Worm (Caenorhabditis elegans) whole organism, mixed stage, embryonic: ENCODE measurements around the gene ZK666.12.

ENCODE experiments used
- M03D4.4 ChIP-seq: sonication (generic microtip); optimal IDR thresholded peaks from 2 replicates; lab custom pipeline; 2017; ENCODE audit warnings: mild to moderate bottlenecking, missing genetic modification characterization, missing compliant biosample characterization
- bed-3 ChIP-seq: fragments of 200-800 bp; sonication (Bioruptor generic); optimal IDR thresholded peaks from 3 replicates; lab custom pipeline; 2018; ENCODE audit warnings: mild to moderate bottlenecking, missing genetic modification characterization, moderate library complexity, missing compliant biosample characterization
- blmp-1 ChIP-seq: fragments of 150-350 bp; optimal IDR thresholded peaks from 2 replicates; lab custom pipeline; 2014; ENCODE audit warnings: missing biosample characterization, missing genetic modification characterization
- ceh-39 ChIP-seq: fragments of 150-350 bp; optimal IDR thresholded peaks from 2 replicates; lab custom pipeline; 2014; ENCODE audit warnings: missing biosample characterization, missing genetic modification characterization
- ceh-43 ChIP-seq: fragments of 200-800 bp; sonication (Bioruptor generic); optimal IDR thresholded peaks from 2 replicates; lab custom pipeline; 2018; ENCODE audit warnings: mild to moderate bottlenecking, missing genetic modification characterization, moderate library complexity, missing compliant biosample characterization
- ceh-83 ChIP-seq: fragments of 200-800 bp; sonication (Bioruptor generic); optimal IDR thresholded peaks from 2 replicates; lab custom pipeline; 2018; ENCODE audit warnings: mild to moderate bottlenecking, missing genetic modification characterization, missing compliant biosample characterization
- ces-1 ChIP-seq: fragments of 150-350 bp; optimal IDR thresholded peaks from 2 replicates; lab custom pipeline; 2014; ENCODE audit warnings: missing biosample characterization, missing genetic modification reagents, missing genetic modification characterization
- cnd-1 ChIP-seq: fragments of 200-800 bp; sonication (Bioruptor generic); optimal IDR thresholded peaks from 2 replicates; lab custom pipeline; 2018; ENCODE audit warnings: mild to moderate bottlenecking, missing genetic modification characterization, missing compliant biosample characterization
- drap-1 ChIP-seq: fragments of 200-800 bp; sonication (Bioruptor generic); optimal IDR thresholded peaks from 3 replicates; lab custom pipeline; 2018; ENCODE audit warnings: mild to moderate bottlenecking, missing genetic modification characterization, missing compliant biosample characterization
- elt-1 ChIP-seq: sonication (generic microtip); optimal IDR thresholded peaks from 2 replicates; lab custom pipeline; 2017; ENCODE audit warnings: missing genetic modification characterization, mild to moderate bottlenecking, missing compliant biosample characterization, antibody characterized with exemption, moderate library complexity, borderline replicate concordance; ENCODE audit not compliant: insufficient read depth
- elt-3 ChIP-seq: fragments of 150-350 bp; optimal IDR thresholded peaks from 2 replicates; lab custom pipeline; 2014; ENCODE audit warnings: missing biosample characterization, missing genetic modification characterization
- flh-1 ChIP-seq: fragments of 200-800 bp; sonication (Bioruptor generic); optimal IDR thresholded peaks from 2 replicates; lab custom pipeline; 2018; ENCODE audit warnings: mild to moderate bottlenecking, missing genetic modification characterization, moderate library complexity, missing compliant biosample characterization
- hlh-1 ChIP-seq: fragments of 150-350 bp; optimal IDR thresholded peaks from 2 replicates; lab custom pipeline; 2014; ENCODE audit warnings: missing biosample characterization, missing genetic modification reagents, missing genetic modification characterization
- lin-13 ChIP-seq: fragments of 150-350 bp; optimal IDR thresholded peaks from 2 replicates; lab custom pipeline; 2014; ENCODE audit warnings: missing biosample characterization, missing genetic modification characterization
- lsy-2 ChIP-seq: fragments of 150-350 bp; optimal IDR thresholded peaks from 2 replicates; lab custom pipeline; 2014; ENCODE audit warnings: missing biosample characterization, missing genetic modification characterization
- mab-5 ChIP-seq: fragments of 150-350 bp; optimal IDR thresholded peaks from 2 replicates; lab custom pipeline; 2014; ENCODE audit warnings: missing biosample characterization, missing genetic modification characterization
- mep-1 ChIP-seq: fragments of 150-350 bp; optimal IDR thresholded peaks from 2 replicates; lab custom pipeline; 2017; ENCODE audit warnings: missing biosample characterization, missing genetic modification reagents, missing genetic modification characterization, inconsistent platforms
- mls-2 ChIP-seq: sonication (generic microtip); optimal IDR thresholded peaks from 2 replicates; lab custom pipeline; 2016; ENCODE audit warnings: mild to moderate bottlenecking, missing genetic modification characterization, moderate library complexity, missing compliant biosample characterization
- nhr-12 ChIP-seq: fragments of 150-350 bp; optimal IDR thresholded peaks from 2 replicates; lab custom pipeline; 2014; ENCODE audit warnings: missing biosample characterization, missing genetic modification characterization
- nhr-2 ChIP-seq: fragments of 150-350 bp; optimal IDR thresholded peaks from 2 replicates; lab custom pipeline; 2014; ENCODE audit warnings: missing biosample characterization, missing genetic modification characterization
- nhr-237 ChIP-seq: fragments of 150-350 bp; optimal IDR thresholded peaks from 2 replicates; lab custom pipeline; 2014; ENCODE audit warnings: missing biosample characterization, missing genetic modification characterization
- nhr-28 ChIP-seq: fragments of 150-350 bp; optimal IDR thresholded peaks from 2 replicates; lab custom pipeline; 2014; ENCODE audit warnings: missing biosample characterization, missing genetic modification characterization
- nhr-76 ChIP-seq: sonication (generic microtip); optimal IDR thresholded peaks from 2 replicates; lab custom pipeline; 2017; ENCODE audit warnings: missing biosample characterization, missing genetic modification characterization
- pha-4 ChIP-seq: fragments of 150-350 bp; optimal IDR thresholded peaks from 2 replicates; lab custom pipeline; 2018; ENCODE audit warnings: missing biosample characterization, missing genetic modification reagents, missing genetic modification characterization
- sem-2 ChIP-seq: fragments of 200-800 bp; sonication (Bioruptor generic); optimal IDR thresholded peaks from 2 replicates; lab custom pipeline; 2018; ENCODE audit warnings: mild to moderate bottlenecking, missing genetic modification characterization, missing compliant biosample characterization
- snpc-4 ChIP-seq: fragments of 150-350 bp; optimal IDR thresholded peaks from 2 replicates; lab custom pipeline; 2014; ENCODE audit warnings: missing biosample characterization, missing genetic modification characterization
- sptf-1 ChIP-seq: sonication (generic microtip); optimal IDR thresholded peaks from 2 replicates; lab custom pipeline; 2017; ENCODE audit warnings: mild to moderate bottlenecking, missing genetic modification characterization, moderate library complexity, missing compliant biosample characterization
- tbx-8 ChIP-seq: fragments of 200-800 bp; sonication (Bioruptor generic); optimal IDR thresholded peaks from 2 replicates; lab custom pipeline; 2018; ENCODE audit warnings: mild to moderate bottlenecking, missing genetic modification characterization, moderate library complexity, missing compliant biosample characterization
- unc-120 ChIP-seq: sonication (generic microtip); optimal IDR thresholded peaks from 2 replicates; lab custom pipeline; 2017; ENCODE audit warnings: missing genetic modification characterization, missing compliant biosample characterization; ENCODE audit not compliant: poor library complexity, severe bottlenecking
- unc-39 ChIP-seq: fragments of 150-350 bp; optimal IDR thresholded peaks from 2 replicates; lab custom pipeline; 2014; ENCODE audit warnings: missing biosample characterization, missing genetic modification characterization
- unc-62 ChIP-seq: fragments of 150-350 bp; optimal IDR thresholded peaks from 2 replicates; lab custom pipeline; 2014; ENCODE audit warnings: missing biosample characterization, missing genetic modification reagents, missing genetic modification characterization
- zip-8 ChIP-seq: fragments of 150-350 bp; optimal IDR thresholded peaks from 2 replicates; lab custom pipeline; 2014; ENCODE audit warnings: missing biosample characterization, missing genetic modification characterization
- ztf-11 ChIP-seq: fragments of 150-350 bp; optimal IDR thresholded peaks from 2 replicates; lab custom pipeline; 2014; ENCODE audit warnings: missing biosample characterization, missing genetic modification characterization

Gene ZK666.12

ce11 chrII:10466552-10466951 lies 29.5 kb upstream of the ZK666.12 start, which contains the start of gene tnc-2:
Gene tnc-2 (plus strand): TSS chrII:10466852.
- TF ChIP-seq cnd-1 (tag; lab: Kevin White, UChicago) = no peak
- no peak for TF ChIP-seq ces-1 (GFP tag; lab: Kevin White, UChicago)
- TF ChIP-seq mab-5 (tag; lab: Kevin White, UChicago) = no peak
- no peak for TF ChIP-seq nhr-28 (tag; lab: Kevin White, UChicago)
- TF ChIP-seq ceh-39 = no peak
- no peak for TF ChIP-seq ceh-83 (GFP tag; lab: Kevin White, UChicago)
- TF ChIP-seq flh-1 = no peak
- TF ChIP-seq sptf-1 (tag; lab: Kevin White, UChicago) = no peak
- TF ChIP-seq nhr-2 = no peak
- no peak for TF ChIP-seq ceh-43 (GFP tag; lab: Kevin White, UChicago)
- no peak for TF ChIP-seq M03D4.4 (tag; lab: Kevin White, UChicago)
- TF ChIP-seq lsy-2 (tag; lab: Kevin White, UChicago) = no peak
- no peak for TF ChIP-seq sem-2 (GFP tag; lab: Kevin White, UChicago)
- no peak for TF ChIP-seq mep-1 (tag; lab: Kevin White, UChicago)

- TF ChIP-seq M03D4.4 (tag; lab: Kevin White, UChicago) (no peak), elt-1 (no peak), nhr-2 (no peak), blmp-1 (no peak), snpc-4 (tag; lab: Kevin White, UChicago) (no peak), ceh-39 (no peak), ceh-83 (GFP tag; lab: Kevin White, UChicago) (no peak), hlh-1 (no peak), flh-1 (no peak), pha-4 (no peak)
- TF ChIP-seq, all 35 proteins: peak for 0
These were observed 25.9 kb upstream of the ZK666.12 start, which contains the start of gene clec-143 for ce11 chrII:10470159-10470558. Gene clec-143 (minus strand): TSS chrII:10470297.

DNA sequence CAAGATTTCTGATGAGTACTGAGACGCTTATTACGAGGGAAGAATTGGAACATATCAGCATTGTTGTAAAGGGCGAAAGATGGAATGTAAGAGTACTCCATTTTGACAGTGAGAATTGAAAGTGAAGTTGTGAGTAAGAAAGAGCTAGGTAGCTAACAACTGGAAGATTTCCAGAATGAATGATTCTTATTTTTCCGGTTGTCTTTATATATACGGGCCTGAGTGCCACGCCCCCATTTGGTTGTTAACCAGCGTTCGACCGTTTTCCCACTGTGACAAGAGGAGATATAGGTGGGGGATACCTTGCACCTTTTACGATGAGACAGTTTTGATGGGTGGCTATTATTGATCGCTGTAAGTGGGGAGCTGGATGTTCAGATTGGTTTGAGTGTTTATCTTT lies 24.8 kb upstream of the ZK666.12 start, which contains the start of gene ZK666.1:
Gene ZK666.1 (minus strand): TSS at position 101 of the 400 bp plus-strand sequence.
- TF ChIP-seq elt-3 (tag; lab: Kevin White, UChicago) (no peak), lsy-2 (tag; lab: Kevin White, UChicago) (no peak), cnd-1 (tag; lab: Kevin White, UChicago) (no peak), mep-1 (tag; lab: Kevin White, UChicago) (no peak), tbx-8 (GFP tag; lab: Kevin White, UChicago) (no peak), unc-120 (tag; lab: Kevin White, UChicago) (no peak), ceh-43 (GFP tag; lab: Kevin White, UChicago) (no peak), ztf-11 (tag; lab: Kevin White, UChicago) (no peak), mls-2 (tag; lab: Kevin White, UChicago) (no peak), mab-5 (tag; lab: Kevin White, UChicago) (no peak), unc-39 (tag; lab: Kevin White, UChicago) (no peak), lin-13 (tag; lab: Kevin White, UChicago) (no peak), flh-1 (no peak)
- TF ChIP-seq, all 35 proteins: peak for 0

DNA sequence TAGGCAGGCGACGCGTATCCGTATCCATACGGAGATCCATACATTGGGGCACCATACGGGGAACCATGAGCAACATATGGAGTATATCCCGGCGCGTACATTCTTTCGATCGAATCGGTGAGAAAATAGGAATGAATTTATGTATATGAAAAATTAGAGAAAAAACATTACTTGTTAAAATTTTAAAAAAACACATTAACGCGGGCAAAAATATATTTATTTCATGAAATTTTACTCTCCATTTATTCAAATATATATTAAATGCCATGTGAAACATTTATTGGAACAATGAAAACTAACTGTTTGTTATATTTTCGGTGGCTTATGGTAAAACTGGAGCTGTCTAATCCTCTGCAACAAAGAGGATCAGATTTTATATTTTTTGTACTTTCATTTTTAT lies 24.2 kb upstream of the ZK666.12 start, which contains the start of gene ZK666.2:
Gene ZK666.2 (minus strand): TSS at position 101 of the 400 bp plus-strand sequence.
- no peak for TF ChIP-seq cnd-1 (tag; lab: Kevin White, UChicago)
- no peak for TF ChIP-seq snpc-4 (tag; lab: Kevin White, UChicago)
- TF ChIP-seq nhr-237 (tag; lab: Kevin White, UChicago) = no peak
- no peak for TF ChIP-seq unc-39 (tag; lab: Kevin White, UChicago)
- TF ChIP-seq nhr-2 = no peak
- TF ChIP-seq ztf-11 (tag; lab: Kevin White, UChicago) = no peak
- no peak for TF ChIP-seq drap-1 (GFP tag; lab: Kevin White, UChicago)
- TF ChIP-seq ceh-83 (GFP tag; lab: Kevin White, UChicago) = no peak
- no peak for TF ChIP-seq unc-62 (GFP tag; lab: Kevin White, UChicago)
- TF ChIP-seq nhr-28 (tag; lab: Kevin White, UChicago) = no peak
- TF ChIP-seq blmp-1 = no peak
- no peak for TF ChIP-seq M03D4.4 (tag; lab: Kevin White, UChicago)
- TF ChIP-seq bed-3 = no peak
- no peak for TF ChIP-seq flh-1
- no peak for TF ChIP-seq sptf-1 (tag; lab: Kevin White, UChicago)
- no peak for TF ChIP-seq nhr-12
- no peak for TF ChIP-seq elt-1
- TF ChIP-seq pha-4 = no peak
- no peak for TF ChIP-seq mab-5 (tag; lab: Kevin White, UChicago)

- TF ChIP-seq nhr-76 (tag; lab: Kevin White, UChicago) (no peak), ceh-83 (GFP tag; lab: Kevin White, UChicago) (no peak), nhr-2 (no peak), zip-8 (tag; lab: Kevin White, UChicago) (no peak)
These were observed 20.0 kb upstream of the ZK666.12 start, which contains the start of gene clec-58 for ce11 chrII:10476039-10476438. Gene clec-58 (minus strand): TSS chrII:10476139.
